Fruit fly (Drosophila melanogaster) S2 (cell line): ENCODE data around the gene Cap-D2.

Source experiments
- CG8478 ChIP-seq: fragments of >200 bp; optimal IDR thresholded peaks from 2 replicates; lab custom pipeline; 2018
- CTCF ChIP-seq, 2 experiments: fragments of >200 bp; optimal IDR thresholded peaks; 2 replicates each; lab custom pipeline; 2018

DNA sequence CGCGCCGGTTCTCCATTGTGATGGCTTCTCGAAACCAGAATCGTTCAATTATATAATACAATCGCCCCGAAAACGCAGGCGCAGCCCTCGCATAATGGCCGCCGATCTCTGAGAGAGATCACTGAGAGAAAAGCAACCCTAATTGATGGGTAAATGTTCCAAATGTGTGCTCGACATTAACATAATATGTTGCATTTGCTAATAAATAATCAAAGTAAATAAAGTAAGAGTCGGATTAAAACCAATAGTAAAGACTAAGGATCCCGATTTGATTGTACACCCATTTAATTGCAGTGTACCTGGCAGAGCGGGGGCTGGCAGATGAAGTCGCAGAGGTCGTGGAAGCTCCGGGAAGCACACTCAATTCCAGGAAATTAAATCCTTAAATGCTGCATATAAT lies 29.1 kb downstream of the Cap-D2 start:
- TF ChIP-seq CG8478 (lab: Kevin White, UChicago) (no peak), CTCF (optimal IDR thresholded peaks at IDR 0.05; lab: Kevin White, UChicago) (no peak)
